Fruit fly (Drosophila melanogaster) whole organism, embryonic: ENCODE measurements around the gene CG14022.

Source experiments
- Abd-B ChIP-seq: fragments of 200-800 bp; sonication (Bioruptor generic); optimal IDR thresholded peaks from 2 replicates; lab custom pipeline; 2018; ENCODE audit warnings: missing biosample characterization, mild to moderate bottlenecking, missing genetic modification characterization, moderate library complexity
- BtbVII ChIP-seq: fragments of 200-800 bp; sonication (Bioruptor generic); optimal IDR thresholded peaks from 3 replicates; lab custom pipeline; 2017; ENCODE audit warnings: missing biosample characterization, mild to moderate bottlenecking, missing genetic modification characterization
- CG10565 ChIP-seq: fragments of 200-800 bp; sonication (Bioruptor generic); optimal IDR thresholded peaks from 3 replicates; lab custom pipeline; 2016; ENCODE audit warnings: missing biosample characterization, mild to moderate bottlenecking, missing genetic modification characterization
- CG11696 ChIP-seq: fragments of 200-800 bp; sonication (Bioruptor generic); IDR thresholded peaks from 2 replicates; pipeline ENCODE4 v1.3.6; 2022; ENCODE audit warnings: missing biosample characterization, missing genetic modification characterization
- CG12744 ChIP-seq: fragments of 200-800 bp; sonication (Bioruptor generic); optimal IDR thresholded peaks from 2 replicates; lab custom pipeline; 2016; ENCODE audit warnings: missing biosample characterization, missing genetic modification characterization
- CG13287 ChIP-seq: fragments of 200-800 bp; sonication (Bioruptor generic); IDR thresholded peaks from 2 replicates; pipeline ENCODE4 v1.3.6; 2022; ENCODE audit warnings: missing biosample characterization, missing genetic modification characterization; ENCODE audit not compliant: partially characterized antibody
- CG14860 ChIP-seq: fragments of 200-800 bp; sonication (Bioruptor generic); IDR thresholded peaks from 3 replicates; pipeline ENCODE4 v1.3.6; 2022; ENCODE audit warnings: missing biosample characterization, missing genetic modification characterization; ENCODE audit not compliant: partially characterized antibody
- CG15011 ChIP-seq: fragments of 200-800 bp; sonication (Bioruptor generic); optimal IDR thresholded peaks from 3 replicates; lab custom pipeline; 2018; ENCODE audit warnings: missing biosample characterization, mild to moderate bottlenecking, missing genetic modification characterization
- CG16815 ChIP-seq: fragments of 200-800 bp; sonication (Bioruptor generic); optimal IDR thresholded peaks from 3 replicates; lab custom pipeline; 2017; ENCODE audit warnings: missing biosample characterization, mild to moderate bottlenecking, missing genetic modification characterization
- CG17385 ChIP-seq: fragments of 200-800 bp; sonication (Bioruptor generic); optimal IDR thresholded peaks from 3 replicates; lab custom pipeline; 2018; ENCODE audit warnings: missing biosample characterization, mild to moderate bottlenecking, missing genetic modification characterization
- CG1792 ChIP-seq: fragments of 200-800 bp; sonication (Bioruptor generic); optimal IDR thresholded peaks from 2 replicates; lab custom pipeline; 2016; ENCODE audit warnings: missing biosample characterization, missing genetic modification characterization
- CG18599 ChIP-seq: fragments of 200-800 bp; sonication (Bioruptor generic); optimal IDR thresholded peaks from 3 replicates; lab custom pipeline; 2017; ENCODE audit warnings: missing biosample characterization, missing genetic modification characterization, mild to moderate bottlenecking, moderate library complexity, missing genetic modification reagents
- CG18619 ChIP-seq: fragments of 200-800 bp; sonication (Bioruptor generic); optimal IDR thresholded peaks from 3 replicates; lab custom pipeline; 2017; ENCODE audit warnings: missing biosample characterization, mild to moderate bottlenecking, missing genetic modification characterization
- CG2199 ChIP-seq: fragments of 200-800 bp; sonication (Bioruptor generic); IDR thresholded peaks from 3 replicates; pipeline ENCODE4 v1.3.6; 2022; ENCODE audit warnings: missing biosample characterization, missing genetic modification characterization
- CG31441 ChIP-seq: fragments of 200-800 bp; sonication (Bioruptor generic); IDR thresholded peaks from 2 replicates; pipeline ENCODE4 v1.3.6; 2022; ENCODE audit warnings: missing biosample characterization, missing genetic modification characterization
- CG3163 ChIP-seq: fragments of 200-800 bp; sonication (Bioruptor generic); optimal IDR thresholded peaks from 3 replicates; lab custom pipeline; 2016; ENCODE audit warnings: missing biosample characterization, missing genetic modification characterization
- CG33213 ChIP-seq: fragments of 200-800 bp; sonication (Bioruptor generic); optimal IDR thresholded peaks from 3 replicates; lab custom pipeline; 2016; ENCODE audit warnings: missing biosample characterization, missing genetic modification characterization
- CG3407 ChIP-seq: fragments of 200-800 bp; sonication (Bioruptor generic); optimal IDR thresholded peaks from 2 replicates; lab custom pipeline; 2018; ENCODE audit warnings: missing biosample characterization, mild to moderate bottlenecking, missing genetic modification characterization
- CG4360 ChIP-seq: fragments of 200-800 bp; sonication (Bioruptor generic); IDR thresholded peaks from 2 replicates; pipeline ENCODE4 v1.3.6; 2022; ENCODE audit warnings: missing biosample characterization, missing genetic modification characterization
- CG6254 ChIP-seq: fragments of 200-800 bp; sonication (Bioruptor generic); optimal IDR thresholded peaks from 3 replicates; lab custom pipeline; 2017; ENCODE audit warnings: mild to moderate bottlenecking, missing biosample characterization, missing genetic modification reagents, missing genetic modification characterization
- CG7928 ChIP-seq: fragments of 200-800 bp; sonication (Bioruptor generic); optimal IDR thresholded peaks from 2 replicates; lab custom pipeline; 2017; ENCODE audit warnings: missing biosample characterization, mild to moderate bottlenecking, missing genetic modification characterization
- CG8281 ChIP-seq: fragments of 200-800 bp; sonication (Bioruptor generic); optimal IDR thresholded peaks from 2 replicates; lab custom pipeline; 2018; ENCODE audit warnings: missing biosample characterization, mild to moderate bottlenecking, missing genetic modification characterization, moderate library complexity
- CG9797 ChIP-seq: fragments of 200-800 bp; sonication (Bioruptor generic); optimal IDR thresholded peaks from 3 replicates; lab custom pipeline; 2018; ENCODE audit warnings: missing biosample characterization, mild to moderate bottlenecking, missing genetic modification characterization
- Doc3 ChIP-seq: fragments of 200-800 bp; sonication (Bioruptor generic); IDR thresholded peaks from 3 replicates; pipeline ENCODE4 v1.3.6; 2022; ENCODE audit warnings: missing biosample characterization, missing genetic modification characterization; ENCODE audit not compliant: partially characterized antibody
- E2f2 ChIP-seq: fragments of 200-800 bp; sonication (Bioruptor generic); IDR thresholded peaks from 2 replicates; pipeline ENCODE4 v1.3.6; 2022; ENCODE audit warnings: missing biosample characterization, missing genetic modification characterization
- GATAe ChIP-seq: fragments of 200-800 bp; sonication (Bioruptor generic); conservative IDR thresholded peaks from 2 replicates; pipeline ENCODE4 v1.3.6; 2022; ENCODE audit warnings: missing biosample characterization, missing genetic modification characterization
- Hr51 ChIP-seq, 2 experiments: fragments of 200-800 bp; sonication (Bioruptor generic); optimal IDR thresholded peaks; 2 replicates in 1 of 2; 3 replicates in 1 of 2; lab custom pipeline; 2016 to 2018; ENCODE audit warnings: missing biosample characterization in 2 of 2, missing genetic modification characterization in 2 of 2, mild to moderate bottlenecking in 1 of 2, moderate library complexity in 1 of 2
- Lpt ChIP-seq: fragments of >200 bp; optimal IDR thresholded peaks from 2 replicates; lab custom pipeline; 2018; ENCODE audit warnings: missing biosample characterization, missing genetic modification characterization
- Med ChIP-seq: fragments of 200-800 bp; sonication (Bioruptor generic); peaks from one replicate; lab custom pipeline; 2016; ENCODE audit warnings: missing biosample characterization, missing genetic modification characterization, mild to moderate bottlenecking, inconsistent platforms, moderate library complexity
- Nf-YB ChIP-seq: fragments of 200-800 bp; sonication (Bioruptor generic); optimal IDR thresholded peaks from 3 replicates; lab custom pipeline; 2019; ENCODE audit warnings: missing biosample characterization, mild to moderate bottlenecking, missing genetic modification characterization, moderate library complexity
- Ptx1 ChIP-seq: fragments of 200-800 bp; sonication (Bioruptor generic); IDR thresholded peaks from 2 replicates; pipeline ENCODE4 v1.3.6; 2022; ENCODE audit warnings: missing biosample characterization, missing genetic modification characterization
- Ravus ChIP-seq: fragments of 200-800 bp; sonication (Bioruptor generic); IDR thresholded peaks from 2 replicates; pipeline ENCODE4 v1.3.6; 2022; ENCODE audit warnings: missing biosample characterization, missing genetic modification characterization
- btn ChIP-seq: fragments of 200-800 bp; sonication (Bioruptor generic); optimal IDR thresholded peaks from 2 replicates; lab custom pipeline; 2016; ENCODE audit warnings: missing biosample characterization, missing genetic modification characterization
- cato ChIP-seq: fragments of 200-800 bp; sonication (Bioruptor generic); optimal IDR thresholded peaks from 2 replicates; lab custom pipeline; 2016; ENCODE audit warnings: missing biosample characterization, missing genetic modification characterization, borderline replicate concordance
- exex ChIP-seq: fragments of 200-800 bp; sonication (Bioruptor generic); optimal IDR thresholded peaks from 4 replicates; lab custom pipeline; 2018; ENCODE audit warnings: missing biosample characterization, mild to moderate bottlenecking, missing genetic modification characterization, moderate library complexity
- fd3F ChIP-seq: fragments of 200-800 bp; sonication (Bioruptor generic); optimal IDR thresholded peaks from 2 replicates; lab custom pipeline; 2018; ENCODE audit warnings: missing biosample characterization, mild to moderate bottlenecking, missing genetic modification characterization, moderate library complexity
- gce ChIP-seq: fragments of 200-800 bp; sonication (Bioruptor generic); IDR thresholded peaks from 3 replicates; pipeline ENCODE4 v1.3.6; 2022; ENCODE audit warnings: missing biosample characterization, missing genetic modification characterization
- gcm ChIP-seq: fragments of 200-800 bp; sonication (Bioruptor generic); optimal IDR thresholded peaks from 2 replicates; lab custom pipeline; 2019; ENCODE audit warnings: missing biosample characterization, mild to moderate bottlenecking, missing genetic modification characterization, moderate library complexity
- lab ChIP-seq: fragments of 200-800 bp; sonication (Bioruptor generic); optimal IDR thresholded peaks from 3 replicates; lab custom pipeline; 2017; ENCODE audit warnings: missing biosample characterization, missing genetic modification characterization, mild to moderate bottlenecking, moderate library complexity, missing genetic modification reagents
- maf-S ChIP-seq: fragments of 200-800 bp; sonication (Bioruptor generic); optimal IDR thresholded peaks from 2 replicates; lab custom pipeline; 2016; ENCODE audit warnings: missing biosample characterization, missing genetic modification characterization
- nerfin-1 ChIP-seq: fragments of 200-800 bp; sonication (Bioruptor generic); optimal IDR thresholded peaks from 3 replicates; lab custom pipeline; 2019; ENCODE audit warnings: missing biosample characterization, mild to moderate bottlenecking, missing genetic modification characterization, moderate library complexity
- nmo ChIP-seq: fragments of 200-800 bp; sonication (Bioruptor generic); optimal IDR thresholded peaks from 2 replicates; lab custom pipeline; 2018; ENCODE audit warnings: missing biosample characterization, mild to moderate bottlenecking, missing genetic modification characterization, moderate library complexity
- pita ChIP-seq: fragments of 200-800 bp; sonication (Bioruptor generic); optimal IDR thresholded peaks from 2 replicates; lab custom pipeline; 2017; ENCODE audit warnings: missing biosample characterization, mild to moderate bottlenecking, missing genetic modification characterization
- ranshi ChIP-seq: fragments of 200-800 bp; sonication (Bioruptor generic); IDR thresholded peaks from 2 replicates; pipeline ENCODE4 v1.3.6; 2022; ENCODE audit warnings: missing biosample characterization, missing genetic modification characterization
- sd ChIP-seq: fragments of 200-800 bp; sonication (Bioruptor generic); optimal IDR thresholded peaks from 3 replicates; lab custom pipeline; 2018; ENCODE audit warnings: missing biosample characterization, mild to moderate bottlenecking, missing genetic modification characterization, moderate library complexity
- seq ChIP-seq: fragments of 200-800 bp; sonication (Bioruptor generic); IDR thresholded peaks from 2 replicates; pipeline ENCODE4 v1.3.6; 2022; ENCODE audit warnings: missing biosample characterization, missing genetic modification characterization
- sima ChIP-seq: fragments of 200-800 bp; sonication (Bioruptor generic); optimal IDR thresholded peaks from 2 replicates; lab custom pipeline; 2016; ENCODE audit warnings: missing biosample characterization, missing genetic modification characterization
- sr ChIP-seq: fragments of 200-800 bp; sonication (Bioruptor generic); IDR thresholded peaks from 3 replicates; pipeline ENCODE4 v1.3.6; 2022; ENCODE audit warnings: missing biosample characterization, missing genetic modification characterization
- vnd ChIP-seq: fragments of 200-800 bp; sonication (Bioruptor generic); IDR thresholded peaks from 3 replicates; pipeline ENCODE4 v1.3.6; 2022; ENCODE audit warnings: missing biosample characterization, missing genetic modification characterization; ENCODE audit not compliant: partially characterized antibody
- yki ChIP-seq: fragments of >200 bp; optimal IDR thresholded peaks from 3 replicates; lab custom pipeline; 2018

CG14022 gene

DNA sequence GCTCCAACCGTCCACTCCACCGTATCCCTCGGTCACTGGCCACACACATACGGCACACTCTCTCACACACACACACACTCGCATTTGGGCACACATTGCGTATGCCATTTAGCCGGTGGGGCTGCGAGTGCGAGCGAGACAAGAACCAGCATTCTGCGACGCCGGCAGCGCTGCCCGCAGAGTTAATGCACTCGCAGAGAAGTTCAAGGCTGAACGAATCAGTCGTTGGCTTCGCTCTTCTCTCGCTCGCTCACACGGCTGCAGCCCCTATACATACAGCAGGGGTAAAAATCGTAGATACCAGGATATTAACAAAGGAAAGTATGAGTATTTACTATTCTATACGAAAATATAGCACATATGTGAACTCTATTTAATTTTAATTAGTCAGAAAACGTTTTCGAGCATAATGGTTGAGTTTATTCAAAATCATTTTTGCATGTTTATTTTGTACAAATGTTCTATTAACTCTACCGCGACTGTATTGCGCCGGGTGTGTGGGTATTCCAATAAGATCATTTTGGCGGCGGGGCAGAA lies 35.6 kb downstream of the CG14022 start (continued):
- TF ChIP-seq CG6254 (GFP tag; lab: Kevin White, UChicago) (peak; percentile 82), CG16815 (peak; percentile 59), CG13287 (GFP tag; lab: Robert Waterston, UW) (no peak), sd (tag; lab: Kevin White, UChicago) (peak; percentile 36), ranshi (GFP tag; lab: Robert Waterston, UW) (0 out of 2 replicates have a peak, but pooled peaks have one; percentile 35), Ptx1 (GFP tag; lab: Robert Waterston, UW) (peak; percentile 73), Lpt (GFP tag; lab: Kevin White, UChicago) (no peak), pita (GFP tag; lab: Kevin White, UChicago) (no peak), BtbVII (GFP tag; lab: Kevin White, UChicago) (peak; percentile 46), Med (GFP tag; lab: Kevin White, UChicago) (peak; percentile 88), nmo (peak; percentile 89), vnd (GFP tag; lab: Robert Waterston, UW) (no peak), CG15011 (GFP tag; lab: Kevin White, UChicago) (peak; percentile 67), CG18619 (GFP tag; lab: Kevin White, UChicago) (peak; percentile 39), E2f2 (GFP tag; lab: Robert Waterston, UW) (peak; percentile 52; the same call in 1 of the 2 replicates), btn (GFP tag; lab: Kevin White, UChicago) (no peak), yki (peak; percentile 31), Nf-YB (GFP tag; lab: Kevin White, UChicago) (peak; percentile 78), seq (no peak; the same call in 1 of the 2 replicates), CG17385 (GFP tag; lab: Kevin White, UChicago) (peak; percentile 71), CG9797 (GFP tag; lab: Kevin White, UChicago) (no peak), exex (no peak), CG8281 (tag; lab: Kevin White, UChicago) (peak; percentile 36), CG31441 (GFP tag; lab: Robert Waterston, UW) (peak; percentile 82), Abd-B (GFP tag; lab: Kevin White, UChicago) (peak; percentile 31), CG7928 (no peak), CG2199 (GFP tag; lab: Robert Waterston, UW) (no peak), CG10565 (GFP tag; lab: Kevin White, UChicago) (peak; percentile 16), CG18599 (GFP tag; lab: Kevin White, UChicago) (peak; percentile 73), CG1792 (no peak), sr (GFP tag; lab: Robert Waterston, UW) (peak; percentile 11; the same call in 1 of the 3 replicates), CG4360 (GFP tag; lab: Robert Waterston, UW) (no peak), Doc3 (no peak), CG14860 (no peak), CG12744 (GFP tag; lab: Kevin White, UChicago) (no peak), fd3F (GFP tag; lab: Kevin White, UChicago) (no peak), CG33213 (GFP tag; lab: Kevin White, UChicago) (peak; percentile 7), GATAe (GFP tag; lab: Robert Waterston, UW) (no peak), lab (GFP tag; lab: Kevin White, UChicago) (peak; percentile 78), Hr51 (GFP tag; optimal IDR thresholded peaks at IDR 0.05; lab: Kevin White, UChicago) (peak; percentile 30 to 74), gce (GFP tag; lab: Robert Waterston, UW) (no peak; the same call in 2 of the 3 replicates), gcm (peak; percentile 91), sima (no peak), maf-S (peak; percentile 27), CG3163 (GFP tag; lab: Kevin White, UChicago) (peak; percentile 26), CG11696 (GFP tag; lab: Robert Waterston, UW) (peak; percentile 96), CG3407 (GFP tag; lab: Kevin White, UChicago) (peak; percentile 79), Ravus (GFP tag; lab: Robert Waterston, UW) (no peak; the same call in 1 of the 2 replicates), nerfin-1 (tag; lab: Kevin White, UChicago) (peak; percentile 84), cato (GFP tag; lab: Kevin White, UChicago) (peak; percentile 53)
